Worm (Caenorhabditis elegans) whole organism, young adult: ENCODE data around the gene T24H10.4.
A peak's percentile ranks its signal among the peaks of the same experiment; 100 is the strongest.

Source experiments
- C17E4.6 ChIP-seq: fragments of 200-800 bp; sonication (Bioruptor generic); IDR thresholded peaks from 2 replicates; pipeline ENCODE4 v1.3.6; 2022; ENCODE audit warnings: missing genetic modification reagents, missing genetic modification characterization, missing compliant biosample characterization
- F55B11.4 ChIP-seq: sonication (generic microtip); optimal IDR thresholded peaks from 2 replicates; lab custom pipeline; 2016; ENCODE audit warnings: missing compliant biosample characterization, missing genetic modification characterization, borderline replicate concordance; ENCODE audit not compliant: insufficient read depth
- dpff-1 ChIP-seq: sonication (generic microtip); optimal IDR thresholded peaks from 2 replicates; lab custom pipeline; 2017; ENCODE audit warnings: mild to moderate bottlenecking, missing genetic modification characterization, missing compliant biosample characterization
- dpl-1 ChIP-seq: fragments of 150-350 bp; optimal IDR thresholded peaks from 2 replicates; lab custom pipeline; 2014; ENCODE audit warnings: missing biosample characterization, missing genetic modification reagents, missing genetic modification characterization
- lin-54 ChIP-seq: fragments of 200-800 bp; sonication (Bioruptor generic); optimal IDR thresholded peaks from 2 replicates; lab custom pipeline; 2018; ENCODE audit warnings: mild to moderate bottlenecking, missing genetic modification characterization, missing compliant biosample characterization
- mel-28 ChIP-seq: sonication (generic microtip); optimal IDR thresholded peaks from 2 replicates; lab custom pipeline; 2016; ENCODE audit warnings: borderline replicate concordance, mild to moderate bottlenecking, missing genetic modification characterization, missing compliant biosample characterization
- mxl-1 ChIP-seq: sonication (generic microtip); optimal IDR thresholded peaks from 2 replicates; lab custom pipeline; 2016; ENCODE audit warnings: missing genetic modification characterization, missing compliant biosample characterization
- nfya-1 ChIP-seq: sonication (generic microtip); optimal IDR thresholded peaks from 2 replicates; lab custom pipeline; 2017; ENCODE audit warnings: antibody characterized with exemption, missing compliant biosample characterization, missing genetic modification characterization, borderline replicate concordance; ENCODE audit not compliant: insufficient read depth
- nhr-179 ChIP-seq: sonication (generic microtip); optimal IDR thresholded peaks from 2 replicates; lab custom pipeline; 2016; ENCODE audit warnings: mild to moderate bottlenecking, missing genetic modification characterization, missing compliant biosample characterization
- nhr-27 ChIP-seq: fragments of 200-800 bp; sonication (Bioruptor generic); optimal IDR thresholded peaks from 2 replicates; lab custom pipeline; 2018; ENCODE audit warnings: mild to moderate bottlenecking, missing genetic modification characterization, moderate library complexity, missing compliant biosample characterization
- snpc-4 ChIP-seq, 5 experiments: fragments of 150-350 bp in 1 of 5; sonication (generic microtip) in 4 of 5; optimal IDR thresholded peaks; 2 replicates each; lab custom pipeline; 2014 to 2018; ENCODE audit warnings: missing genetic modification characterization in 5 of 5, missing biosample characterization in 3 of 5, antibody characterized with exemption in 2 of 5, mild to moderate bottlenecking in 2 of 5, missing compliant biosample characterization in 2 of 5, missing genotype in 2 of 5, moderate library complexity in 2 of 5, missing genetic modification reagents in 1 of 5
- unc-62 ChIP-seq: fragments of 150-350 bp; optimal IDR thresholded peaks from 2 replicates; lab custom pipeline; 2014; ENCODE audit warnings: missing biosample characterization, missing genetic modification reagents, missing genetic modification characterization
- ztf-22 ChIP-seq: fragments of 200-800 bp; sonication (Bioruptor generic); optimal IDR thresholded peaks from 2 replicates; lab custom pipeline; 2018; ENCODE audit warnings: mild to moderate bottlenecking, missing genetic modification characterization, moderate library complexity, missing compliant biosample characterization

DNA sequence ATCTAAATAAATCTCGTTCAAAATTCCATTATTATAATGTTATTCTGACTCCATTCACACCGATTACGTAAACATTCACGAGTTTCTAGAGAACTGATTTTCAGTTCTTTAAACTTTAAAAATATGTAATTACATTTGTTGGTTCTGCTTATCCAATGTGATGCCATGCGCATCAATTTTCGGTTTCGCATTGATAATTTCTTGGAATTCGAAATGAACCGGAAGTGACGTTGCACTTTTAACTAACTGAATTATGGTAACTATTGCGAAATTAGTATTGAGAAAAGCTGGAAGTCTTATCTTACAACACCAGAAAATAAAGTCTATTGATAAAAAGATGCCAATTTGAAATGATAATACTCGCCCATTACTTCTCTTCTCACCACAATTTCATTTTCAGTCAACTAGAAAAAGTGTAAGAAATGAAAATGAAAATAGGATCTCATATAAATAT, 8.5 kb downstream of the T24H10.4 start:
- TF ChIP-seq snpc-4 (GFP tag; optimal IDR thresholded peaks at IDR 0.05; lab: Kevin White, UChicago), result no peak
- no peak for TF ChIP-seq snpc-4 (tag; optimal IDR thresholded peaks at IDR 0.05; lab: Kevin White, UChicago)
- no peak for TF ChIP-seq mel-28
- TF ChIP-seq C17E4.6 (GFP tag; lab: Robert Waterston, UW), result no peak
- no peak for TF ChIP-seq dpl-1 (GFP tag; lab: Kevin White, UChicago)
- no peak for TF ChIP-seq lin-54 (GFP tag; lab: Kevin White, UChicago)
- TF ChIP-seq dpff-1, result no peak
- TF ChIP-seq nhr-27, result no peak
- TF ChIP-seq nfya-1 (tag; lab: Kevin White, UChicago), result no peak
- TF ChIP-seq nhr-179 (tag; lab: Kevin White, UChicago), result no peak
- no peak for TF ChIP-seq ztf-22 (GFP tag; lab: Kevin White, UChicago)
- peak; percentile 7 for TF ChIP-seq unc-62 (GFP tag; lab: Kevin White, UChicago)
- TF ChIP-seq mxl-1 (tag; lab: Kevin White, UChicago), result no peak
- no peak for TF ChIP-seq F55B11.4 (tag; lab: Kevin White, UChicago)
